Worm (Caenorhabditis elegans): Measurements from ENCODE around the gene kap-1.

DNA sequence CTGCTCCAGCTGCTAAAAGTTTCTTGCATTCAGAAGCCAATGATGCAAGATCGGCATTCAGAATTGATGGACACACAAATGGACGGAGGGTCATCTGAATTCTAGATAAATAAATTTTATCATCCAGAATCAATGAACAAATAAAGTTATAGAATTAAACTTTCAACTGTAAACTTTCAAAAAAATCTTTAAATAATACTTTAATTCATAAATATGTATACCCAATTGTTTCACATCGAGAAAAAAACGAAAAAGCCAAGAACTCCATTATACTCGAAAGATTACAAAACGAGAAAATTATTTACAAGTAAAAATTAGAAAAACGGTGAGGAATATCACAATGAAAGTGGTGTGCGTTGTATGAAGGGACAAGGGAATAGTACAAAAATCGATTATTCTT lies 8.4 kb downstream of the kap-1 start, which contains the start of gene F08F8.7:
- no peak for TF ChIP-seq ama-1 (optimal IDR thresholded peaks at IDR 0.05)
- TF ChIP-seq hnd-1 (tag; optimal IDR thresholded peaks at IDR 0.05), result no peak

Measured in whole organism, early embryonic.